Worm (Caenorhabditis elegans) whole organism, L3 larva: ENCODE data around the gene clec-35.

ENCODE experiments used
- ama-1 ChIP-seq: fragments of 150-350 bp; optimal IDR thresholded peaks from 2 replicates; lab custom pipeline; 2018
- ceh-9 ChIP-seq: sonication (generic microtip); optimal IDR thresholded peaks from 2 replicates; lab custom pipeline; 2018; ENCODE audit warnings: missing biosample characterization, missing genetic modification characterization
- eor-1 ChIP-seq, 2 experiments: fragments of 150-350 bp; optimal IDR thresholded peaks; 2 replicates each; lab custom pipeline; 2014 to 2018; ENCODE audit warnings: missing biosample characterization in 2 of 2, missing genetic modification characterization in 2 of 2
- fkh-10 ChIP-seq: sonication (generic microtip); optimal IDR thresholded peaks from 2 replicates; lab custom pipeline; 2017; ENCODE audit warnings: missing biosample characterization, missing genetic modification reagents, missing genetic modification characterization
- fkh-2 ChIP-seq: fragments of 150-350 bp; optimal IDR thresholded peaks from 2 replicates; lab custom pipeline; 2014; ENCODE audit warnings: missing biosample characterization, missing genetic modification reagents, missing genetic modification characterization
- lin-39 ChIP-seq: fragments of 150-350 bp; optimal IDR thresholded peaks from 2 replicates; lab custom pipeline; 2018; ENCODE audit warnings: missing biosample characterization, missing genetic modification reagents, missing genetic modification characterization
- nhr-23 ChIP-seq: fragments of 150-350 bp; optimal IDR thresholded peaks from 2 replicates; lab custom pipeline; 2014; ENCODE audit warnings: missing biosample characterization, missing genetic modification reagents, missing genetic modification characterization
- nhr-237 ChIP-seq: fragments of 150-350 bp; optimal IDR thresholded peaks from 2 replicates; lab custom pipeline; 2014; ENCODE audit warnings: missing biosample characterization, missing genetic modification characterization
- nhr-28 ChIP-seq: fragments of 150-350 bp; optimal IDR thresholded peaks from 2 replicates; lab custom pipeline; 2014; ENCODE audit warnings: missing biosample characterization, missing genetic modification characterization
- pqm-1 ChIP-seq: fragments of 150-350 bp; optimal IDR thresholded peaks from 2 replicates; lab custom pipeline; 2017; ENCODE audit warnings: missing biosample characterization, missing genetic modification characterization, inconsistent platforms
- unc-39 ChIP-seq: sonication (generic microtip); optimal IDR thresholded peaks from 4 replicates; lab custom pipeline; 2017; ENCODE audit warnings: missing biosample characterization, missing genetic modification characterization

- TF ChIP-seq pqm-1 (tag; lab: Kevin White, UChicago) (no peak), unc-39 (tag; lab: Kevin White, UChicago) (no peak), eor-1 (tag; optimal IDR thresholded peaks at IDR 0.05; lab: Kevin White, UChicago) (no peak), nhr-237 (tag; lab: Kevin White, UChicago) (no peak), ama-1 (lab: Kevin White, UChicago) (no peak), ceh-9 (tag; lab: Kevin White, UChicago) (no peak), fkh-2 (tag; lab: Kevin White, UChicago) (no peak), nhr-28 (tag; lab: Kevin White, UChicago) (no peak), lin-39 (tag; lab: Kevin White, UChicago) (no peak), fkh-10 (no peak), nhr-23 (tag; lab: Kevin White, UChicago) (no peak)
Observed at ce11 chrV:16827485-16827884, 26.4 kb downstream of the clec-35 start, which contains the start of gene srh-216.
